Worm (Caenorhabditis elegans): ENCODE data around the gene C25H3.14.

C25H3.14 gene

DNA sequence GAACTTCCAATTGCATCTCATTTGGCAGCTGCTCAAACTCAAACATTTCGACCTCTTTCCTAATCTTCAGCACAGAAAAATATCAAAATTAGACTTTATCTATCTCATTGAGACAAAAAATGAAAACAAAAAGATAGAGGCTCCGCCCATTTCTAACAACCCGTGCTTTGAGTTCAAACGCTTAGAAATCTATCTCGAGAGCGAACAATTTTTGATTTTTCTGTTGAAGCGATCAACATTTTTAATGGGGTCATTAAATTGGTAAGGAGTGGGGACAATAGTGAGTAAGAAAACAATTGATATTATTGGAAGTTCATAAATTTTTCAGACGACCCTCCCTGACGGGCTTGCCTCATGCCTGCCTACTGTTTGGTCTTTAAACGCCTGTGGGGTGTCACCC, 4.0 kb downstream of the C25H3.14 start, which contains the start of the genes C25H3.10 and C25H3.1:
Gene C25H3.10 (minus strand): TSS at position 101 of the 400 bp plus-strand sequence.
Gene C25H3.1 (plus strand): TSS at position 203 of the 400 bp plus-strand sequence.
- TF ChIP-seq unc-62 (GFP tag; optimal IDR thresholded peaks at IDR 0.05) (no peak), ets-5 (GFP tag; IDR thresholded peaks at IDR 0.05) (no peak), rnt-1 (tag; optimal IDR thresholded peaks at IDR 0.05) (peak; percentile 44), nhr-20 (tag; optimal IDR thresholded peaks at IDR 0.05) (peak; percentile 19), hlh-4 (tag; optimal IDR thresholded peaks at IDR 0.05) (no peak), nhr-71 (tag; optimal IDR thresholded peaks at IDR 0.05) (peak; percentile 39), lin-14 (GFP tag; optimal IDR thresholded peaks at IDR 0.05) (peak; percentile 6), nhr-19 (GFP tag; conservative IDR thresholded peaks at IDR 0.05) (peak; percentile 10), dsc-1 (tag; optimal IDR thresholded peaks at IDR 0.05) (no peak), unc-86 (tag; optimal IDR thresholded peaks at IDR 0.05) (no peak), C04F5.9 (tag; optimal IDR thresholded peaks at IDR 0.05) (no peak), nhr-28 (tag; optimal IDR thresholded peaks at IDR 0.05) (no peak), fkh-10 (GFP tag; optimal IDR thresholded peaks at IDR 0.05) (no peak), blmp-1 (tag; optimal IDR thresholded peaks at IDR 0.05) (peak; percentile 20), elt-2 (tag; optimal IDR thresholded peaks at IDR 0.05) (no peak), isw-1 (GFP tag; IDR thresholded peaks at IDR 0.05) (no peak), lir-3 (tag; optimal IDR thresholded peaks at IDR 0.05; ENCODE audit: poor library complexity) (no peak), snpc-4 (tag; optimal IDR thresholded peaks at IDR 0.05) (peak; percentile 57), tbx-2 (tag; optimal IDR thresholded peaks at IDR 0.05) (no peak), jun-1 (tag; optimal IDR thresholded peaks at IDR 0.05) (no peak), lsy-2 (tag; optimal IDR thresholded peaks at IDR 0.05) (peak; percentile 2 to 4), snu-23 (GFP tag; optimal IDR thresholded peaks at IDR 0.05) (peak; percentile 33), nhr-90 (tag; optimal IDR thresholded peaks at IDR 0.05; ENCODE audit: poor library complexity) (no peak), fkh-8 (tag; optimal IDR thresholded peaks at IDR 0.05) (no peak)

DNA sequence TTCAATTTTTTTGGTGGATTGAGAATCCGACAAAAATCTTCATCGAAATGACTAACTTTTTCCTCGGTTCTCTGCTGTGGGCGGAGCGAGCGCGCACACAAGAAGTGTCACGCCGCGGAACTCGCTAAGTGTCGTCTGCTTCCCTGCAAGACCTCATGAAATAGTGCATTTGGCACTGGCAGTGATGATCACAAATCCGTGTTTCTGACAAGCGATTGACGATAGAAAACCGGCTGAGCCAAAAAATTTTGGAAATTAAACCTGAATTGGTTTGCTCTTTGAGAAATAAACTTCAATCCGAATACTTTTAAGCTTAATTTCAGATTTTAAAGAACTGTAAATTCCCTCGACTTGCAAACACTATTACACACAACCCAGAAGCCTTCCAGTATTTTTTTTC, 6.6 kb downstream of the C25H3.14 start:
- no peak for TF ChIP-seq ceh-8 (GFP tag; optimal IDR thresholded peaks at IDR 0.05)
- TF ChIP-seq unc-86 (tag; optimal IDR thresholded peaks at IDR 0.05) = peak; percentile 40
- peak; percentile 20 for TF ChIP-seq isw-1 (GFP tag; IDR thresholded peaks at IDR 0.05)
- TF ChIP-seq nhr-90 (tag; optimal IDR thresholded peaks at IDR 0.05; ENCODE audit: poor library complexity) = peak; percentile 87
- no peak for TF ChIP-seq hlh-4 (tag; optimal IDR thresholded peaks at IDR 0.05)
- peak; percentile 99 for TF ChIP-seq snpc-4 (tag; optimal IDR thresholded peaks at IDR 0.05)
- TF ChIP-seq alr-1 (tag; optimal IDR thresholded peaks at IDR 0.05; ENCODE audit: borderline replicate concordance) = no peak
- peak; percentile 51 for TF ChIP-seq mep-1 (tag; optimal IDR thresholded peaks at IDR 0.05)
- no peak for TF ChIP-seq sptf-1 (tag; optimal IDR thresholded peaks at IDR 0.05)
- no peak for TF ChIP-seq pax-3 (tag; optimal IDR thresholded peaks at IDR 0.05)
- no peak for TF ChIP-seq ceh-88 (GFP tag; IDR thresholded peaks at IDR 0.05)
- TF ChIP-seq fkh-10 (GFP tag; optimal IDR thresholded peaks at IDR 0.05) = no peak
- peak; percentile 78 for TF ChIP-seq nhr-20 (tag; optimal IDR thresholded peaks at IDR 0.05)
- TF ChIP-seq sup-37 (GFP tag; optimal IDR thresholded peaks at IDR 0.05) = peak; percentile 54
- peak; percentile 17 for TF ChIP-seq blmp-1 (tag; optimal IDR thresholded peaks at IDR 0.05)
- peak; percentile 34 for TF ChIP-seq skn-1 (tag; optimal IDR thresholded peaks at IDR 0.05)
- TF ChIP-seq hlh-17 (GFP tag; optimal IDR thresholded peaks at IDR 0.05; ENCODE audit: borderline replicate concordance) = no peak
- peak; percentile 93 for TF ChIP-seq rnt-1 (tag; optimal IDR thresholded peaks at IDR 0.05)
- TF ChIP-seq unc-98 (GFP tag; IDR thresholded peaks at IDR 0.05) = no peak
- TF ChIP-seq nhr-76 (tag; optimal IDR thresholded peaks at IDR 0.05) = no peak
- no peak for TF ChIP-seq tlp-1 (tag; optimal IDR thresholded peaks at IDR 0.05)
- peak; percentile 35; the same call in 1 of the 2 replicates for TF ChIP-seq mab-9 (GFP tag; IDR thresholded peaks at IDR 0.05)
- peak; percentile 67 for TF ChIP-seq xbp-1 (tag; optimal IDR thresholded peaks at IDR 0.05)
- peak; percentile 71 for TF ChIP-seq dsc-1 (tag; optimal IDR thresholded peaks at IDR 0.05)
- no peak for TF ChIP-seq unc-30 (tag; optimal IDR thresholded peaks at IDR 0.05)
- peak in 1 of 2 experiments; percentile 57 for TF ChIP-seq egl-27 (tag; optimal IDR thresholded peaks at IDR 0.05)
- TF ChIP-seq nhr-12 (tag; optimal IDR thresholded peaks at IDR 0.05) = no peak
- peak; percentile 21 for TF ChIP-seq C16A3.4 (tag; optimal IDR thresholded peaks at IDR 0.05)
- peak; percentile 36 for TF ChIP-seq lir-3 (tag; optimal IDR thresholded peaks at IDR 0.05; ENCODE audit: poor library complexity)
- no peak for TF ChIP-seq Y116A8C.19 (tag; optimal IDR thresholded peaks at IDR 0.05; ENCODE audit: borderline replicate concordance)
- TF ChIP-seq lin-15B (tag; optimal IDR thresholded peaks at IDR 0.05) = peak; percentile 36
- no peak for TF ChIP-seq ets-5 (GFP tag; IDR thresholded peaks at IDR 0.05)
- TF ChIP-seq F16B12.6 (tag; optimal IDR thresholded peaks at IDR 0.05) = peak; percentile 12
- peak in 1 of 2 experiments; percentile 73 for TF ChIP-seq mdl-1 (tag; optimal IDR thresholded peaks at IDR 0.05)
- TF ChIP-seq nhr-84 (tag; optimal IDR thresholded peaks at IDR 0.05) = no peak
- no peak for TF ChIP-seq nhr-11 (tag; optimal IDR thresholded peaks at IDR 0.05)
- no peak for TF ChIP-seq ztf-11 (tag; optimal IDR thresholded peaks at IDR 0.05)
- no peak for TF ChIP-seq unc-62 (GFP tag; optimal IDR thresholded peaks at IDR 0.05)

All from whole organism, L1 larva.